Worm (Caenorhabditis elegans): ENCODE measurements around the gene ctps-1.

DNA sequence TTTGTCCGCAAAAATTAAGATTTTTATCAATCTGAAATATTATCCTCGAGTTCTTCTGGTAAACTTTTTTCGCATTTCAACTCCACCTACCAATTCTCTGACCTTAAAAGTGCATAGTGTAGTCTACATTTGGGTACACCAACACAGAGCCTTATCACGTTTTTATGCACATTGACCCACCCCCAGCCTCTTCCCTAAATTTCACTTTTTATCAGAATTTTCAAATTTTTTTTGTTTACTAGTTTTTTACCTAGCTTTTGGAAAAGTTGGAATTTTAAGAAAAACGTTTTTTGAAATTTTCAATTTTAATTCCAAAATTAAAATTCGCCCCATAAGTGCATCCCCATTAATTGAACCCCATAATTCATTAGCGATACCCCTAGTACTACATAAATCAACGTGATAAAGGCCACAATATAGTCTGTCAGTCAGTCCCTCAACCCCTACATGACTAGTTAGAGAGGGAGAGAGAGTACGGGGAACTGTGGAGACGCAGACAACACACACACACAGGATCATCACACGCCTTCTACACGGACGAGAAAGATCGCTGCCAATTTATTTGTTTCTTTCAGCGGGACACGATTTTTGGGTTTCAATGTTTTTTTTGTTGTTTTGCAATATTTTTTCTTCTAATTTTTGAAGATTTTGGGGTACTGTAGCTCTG, 20.0 kb downstream of the ctps-1 start:
- TF ChIP-seq F37D6.2 (tag; optimal IDR thresholded peaks at IDR 0.05) = no peak
- TF ChIP-seq vab-7 (GFP tag; IDR thresholded peaks at IDR 0.05) = no peak
- TF ChIP-seq nhr-102 (tag; optimal IDR thresholded peaks at IDR 0.05) = no peak
- TF ChIP-seq aly-2 (tag; optimal IDR thresholded peaks at IDR 0.05) = no peak
- no peak for TF ChIP-seq tag-97 (GFP tag; IDR thresholded peaks at IDR 0.05)
- TF ChIP-seq dmd-6 (GFP tag; IDR thresholded peaks at IDR 0.05) = no peak
- peak; percentile 32 for TF ChIP-seq pqm-1 (tag; optimal IDR thresholded peaks at IDR 0.05)
- TF ChIP-seq lim-7 (GFP tag; IDR thresholded peaks at IDR 0.05) = no peak
- TF ChIP-seq ceh-32 (tag; optimal IDR thresholded peaks at IDR 0.05; ENCODE audit: poor library complexity) = no peak
- TF ChIP-seq fkh-10 (GFP tag; optimal IDR thresholded peaks at IDR 0.05) = no peak
- TF ChIP-seq spr-1 (tag; optimal IDR thresholded peaks at IDR 0.05) = no peak

All from whole organism, L4 larva.